Fruit fly (Drosophila melanogaster): ENCODE data around the gene CG12983.

Gene CG12983

dm6 chr3L:20976383-20976782 is 9.8 kb upstream of the CG12983 start (continued):
- 0 out of 2 replicates have a peak, but pooled peaks have one; percentile 19 for TF ChIP-seq CG1024 (GFP tag; IDR thresholded peaks at IDR 0.05)
- TF ChIP-seq HLHmδ (GFP tag; optimal IDR thresholded peaks at IDR 0.05), result peak; percentile 12
- TF ChIP-seq ci (GFP tag; IDR thresholded peaks at IDR 0.05), result peak; percentile 37; the same call in 1 of the 3 replicates
- TF ChIP-seq CG3407 (GFP tag; optimal IDR thresholded peaks at IDR 0.05), result peak; percentile 13
- no peak for TF ChIP-seq Hr51 (GFP tag; optimal IDR thresholded peaks at IDR 0.05)
- no peak for TF ChIP-seq tap (tag; optimal IDR thresholded peaks at IDR 0.05)
- TF ChIP-seq CG7372 (GFP tag; IDR thresholded peaks at IDR 0.05), result no peak
- no peak for TF ChIP-seq Chrac-16 (GFP tag; optimal IDR thresholded peaks at IDR 0.05)
- no peak for TF ChIP-seq Atf-2 (GFP tag; optimal IDR thresholded peaks at IDR 0.05)
- no peak for TF ChIP-seq vfl (GFP tag; optimal IDR thresholded peaks at IDR 0.05)
- TF ChIP-seq ATbp (GFP tag; optimal IDR thresholded peaks at IDR 0.05), result peak; percentile 14
- no peak for TF ChIP-seq Mrtf (GFP tag; IDR thresholded peaks at IDR 0.05)
- 0 out of 2 replicates have a peak, but pooled peaks have one; percentile 5 for TF ChIP-seq stc (GFP tag; IDR thresholded peaks at IDR 0.05)
- TF ChIP-seq fd64A (GFP tag; optimal IDR thresholded peaks at IDR 0.05), result peak; percentile 31
- no peak for TF ChIP-seq lbe (GFP tag; optimal IDR thresholded peaks at IDR 0.05)
- no peak for TF ChIP-seq CG9727 (GFP tag; optimal IDR thresholded peaks at IDR 0.05)
- TF ChIP-seq HLH54F (GFP tag; optimal IDR thresholded peaks at IDR 0.05), result no peak
- peak; percentile 21 for TF ChIP-seq wek (GFP tag; optimal IDR thresholded peaks at IDR 0.05)
- TF ChIP-seq ara (GFP tag; IDR thresholded peaks at IDR 0.05), result 0 out of 2 replicates have a peak, but pooled peaks have one; percentile 20
- no peak for TF ChIP-seq Ptx1 (GFP tag; IDR thresholded peaks at IDR 0.05)
- no peak for TF ChIP-seq bsh (GFP tag; optimal IDR thresholded peaks at IDR 0.05)

dm6 chr3L:20974600-20974999 is 8.0 kb upstream of the CG12983 start, which contains the start of gene CG33286:
Gene CG33286 (minus strand): TSS chr3L:20974700.
- TF ChIP-seq sna (GFP tag; IDR thresholded peaks at IDR 0.05; ENCODE audit: partially characterized antibody) (no peak), CG7839 (tag; optimal IDR thresholded peaks at IDR 0.05) (no peak), Side (GFP tag; optimal IDR thresholded peaks at IDR 0.05) (no peak), CG11456 (GFP tag; IDR thresholded peaks at IDR 0.05) (no peak), stwl (tag; optimal IDR thresholded peaks at IDR 0.05) (no peak), Optix (GFP tag; IDR thresholded peaks at IDR 0.05) (no peak), wdn (GFP tag; IDR thresholded peaks at IDR 0.05) (no peak), Hr39 (optimal IDR thresholded peaks at IDR 0.05) (no peak), HmgZ (tag; optimal IDR thresholded peaks at IDR 0.05) (no peak), br (optimal IDR thresholded peaks at IDR 0.05) (no peak), knrl (GFP tag; IDR thresholded peaks at IDR 0.05; ENCODE audit: partially characterized antibody) (no peak)

- TF ChIP-seq fu2 (GFP tag; optimal IDR thresholded peaks at IDR 0.05) (no peak), CG10366 (GFP tag; IDR thresholded peaks at IDR 0.05) (no peak), yki (optimal IDR thresholded peaks at IDR 0.05) (no peak), luna (GFP tag; optimal IDR thresholded peaks at IDR 0.05) (no peak), hbn (GFP tag; IDR thresholded peaks at IDR 0.05; ENCODE audit: partially characterized antibody) (no peak), CHES-1-like (GFP tag; optimal IDR thresholded peaks at IDR 0.05) (no peak), HLH3B (GFP tag; IDR thresholded peaks at IDR 0.05) (no peak), nerfin-2 (GFP tag; IDR thresholded peaks at IDR 0.05; ENCODE audit: partially characterized antibody) (no peak), Dp (GFP tag; optimal IDR thresholded peaks at IDR 0.05) (no peak), ato (GFP tag; IDR thresholded peaks at IDR 0.05; ENCODE audit: partially characterized antibody) (no peak), CG18476 (GFP tag; optimal IDR thresholded peaks at IDR 0.05) (no peak), CG11247 (GFP tag; IDR thresholded peaks at IDR 0.05) (no peak), CG10267 (tag; optimal IDR thresholded peaks at IDR 0.05) (no peak), CG3407 (GFP tag; optimal IDR thresholded peaks at IDR 0.05) (no peak), Bdp1 (GFP tag; optimal IDR thresholded peaks at IDR 0.05) (no peak), sim (GFP tag; IDR thresholded peaks at IDR 0.05) (no peak), grn (GFP tag; optimal IDR thresholded peaks at IDR 0.05) (no peak), bab2 (GFP tag; optimal IDR thresholded peaks at IDR 0.05) (no peak)
Observed at dm6 chr3L:20970563-20970962, 4.0 kb upstream of the CG12983 start, which contains the start of gene CG33287. Gene CG33287 (minus strand): TSS chr3L:20970663.
